Worm (Caenorhabditis elegans) whole organism, L2 larva: ENCODE results near the gene F54B11.7.

Experiments used
- nhr-11 ChIP-seq: fragments of 150-350 bp; optimal IDR thresholded peaks from 2 replicates; lab custom pipeline; 2014; ENCODE audit warnings: missing biosample characterization, missing genetic modification characterization
- nhr-12 ChIP-seq: fragments of 150-350 bp; optimal IDR thresholded peaks from 2 replicates; lab custom pipeline; 2014; ENCODE audit warnings: missing biosample characterization, missing genetic modification characterization
- snpc-4 ChIP-seq: fragments of 150-350 bp; optimal IDR thresholded peaks from 2 replicates; lab custom pipeline; 2014; ENCODE audit warnings: missing biosample characterization, missing genetic modification characterization
- unc-62 ChIP-seq: fragments of 150-350 bp; optimal IDR thresholded peaks from 2 replicates; lab custom pipeline; 2014; ENCODE audit warnings: missing biosample characterization, missing genetic modification reagents, missing genetic modification characterization
- ztf-4 ChIP-seq: fragments of 150-350 bp; optimal IDR thresholded peaks from 2 replicates; lab custom pipeline; 2014; ENCODE audit warnings: missing biosample characterization, missing genetic modification characterization

- TF ChIP-seq ztf-4 (tag; lab: Kevin White, UChicago) (no peak), snpc-4 (no peak), nhr-12 (tag; lab: Kevin White, UChicago) (no peak), nhr-11 (tag; lab: Kevin White, UChicago) (no peak), unc-62 (GFP tag; lab: Kevin White, UChicago) (no peak)
Measured at ce11 chrX:13556066-13556465, 44.2 kb upstream of the F54B11.7 start, which contains the start of gene glb-20.
